Fruit fly (Drosophila melanogaster): ENCODE results near the gene Rpn3.
A peak's percentile ranks its signal among the peaks of the same experiment; 100 is the strongest.

The Rpn3 gene

DNA sequence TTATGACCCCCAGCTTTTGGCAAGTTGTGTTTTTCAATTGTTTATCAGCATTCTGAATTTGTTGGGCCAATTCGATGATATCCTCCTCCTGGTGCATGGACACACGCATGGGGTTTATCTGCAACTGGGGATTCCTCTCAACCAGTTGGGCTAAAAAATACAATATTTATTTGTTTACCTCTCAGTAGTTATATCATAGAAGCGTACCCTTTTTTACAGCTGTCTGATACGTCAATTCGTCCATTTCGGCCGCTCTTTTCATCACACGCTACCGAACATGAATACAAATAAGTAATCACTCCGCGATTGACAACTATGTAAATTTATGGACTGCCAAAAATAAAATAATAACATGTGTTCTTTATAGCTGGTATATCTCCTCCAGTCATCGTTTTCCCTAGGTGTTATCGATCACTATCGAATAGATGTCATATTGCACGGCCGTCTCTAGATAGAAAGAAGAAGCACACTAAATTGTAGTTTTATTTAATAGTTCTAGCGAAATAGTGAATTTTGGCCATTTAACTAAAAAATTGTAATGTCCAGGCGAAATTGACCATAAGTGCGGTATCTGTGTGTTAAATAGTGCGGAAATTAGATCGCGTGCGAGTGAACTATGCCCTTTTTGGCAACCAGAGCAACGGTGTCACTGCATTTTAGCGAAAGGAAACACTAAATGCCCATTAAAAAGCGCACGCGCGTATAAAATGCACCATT, 17.2 kb upstream of the Rpn3 start, which contains the start of the genes mib2 and CG31800 (continued):
- TF ChIP-seq ERR (GFP tag; optimal IDR thresholded peaks at IDR 0.05) (no peak), maf-S (GFP tag; optimal IDR thresholded peaks at IDR 0.05) (no peak), lilli (GFP tag; optimal IDR thresholded peaks at IDR 0.05) (peak; percentile 10), sob (GFP tag; IDR thresholded peaks at IDR 0.05) (peak; percentile 35; the same call in 1 of the 2 replicates), zen2 (GFP tag; IDR thresholded peaks at IDR 0.05; ENCODE audit: partially characterized antibody) (peak; percentile 81; the same call in 2 of the 3 replicates), CG17829 (tag; optimal IDR thresholded peaks at IDR 0.05) (peak; percentile 35), sr (GFP tag; IDR thresholded peaks at IDR 0.05) (no peak), CG5245 (GFP tag; optimal IDR thresholded peaks at IDR 0.05) (no peak), grau (tag; optimal IDR thresholded peaks at IDR 0.05) (peak; percentile 20), Lhr (GFP tag; optimal IDR thresholded peaks at IDR 0.05) (no peak), hb (GFP tag; IDR thresholded peaks at IDR 0.05; ENCODE audit: partially characterized antibody) (peak; percentile 77; the same call in 2 of the 3 replicates), Bgb (GFP tag; IDR thresholded peaks at IDR 0.05; ENCODE audit: partially characterized antibody) (peak; percentile 89), phol (tag; optimal IDR thresholded peaks at IDR 0.05) (peak; percentile 5), Hsf (GFP tag; optimal IDR thresholded peaks at IDR 0.05) (no peak), vvl (GFP tag; IDR thresholded peaks at IDR 0.05) (peak; percentile 8; the same call in 1 of the 2 replicates), sens (GFP tag) (peak; percentile 55), psq (GFP tag; optimal IDR thresholded peaks at IDR 0.05) (no peak), Kr (GFP tag; optimal IDR thresholded peaks at IDR 0.05) (no peak), CG8359 (GFP tag; optimal IDR thresholded peaks at IDR 0.05; ENCODE audit: borderline replicate concordance) (no peak), twi (tag; optimal IDR thresholded peaks at IDR 0.05) (peak; percentile 77), mam (GFP tag; optimal IDR thresholded peaks at IDR 0.05) (no peak), CG17802 (tag; optimal IDR thresholded peaks at IDR 0.05) (no peak), Hr3 (GFP tag; optimal IDR thresholded peaks at IDR 0.05) (no peak), Bdp1 (GFP tag; optimal IDR thresholded peaks at IDR 0.05) (no peak), CG13775 (GFP tag; optimal IDR thresholded peaks at IDR 0.05) (no peak), CG11723 (GFP tag; optimal IDR thresholded peaks at IDR 0.05) (no peak), CG4854 (GFP tag; optimal IDR thresholded peaks at IDR 0.05) (no peak), gce (GFP tag; IDR thresholded peaks at IDR 0.05) (no peak), CG10462 (GFP tag; optimal IDR thresholded peaks at IDR 0.05) (no peak), ara (GFP tag; IDR thresholded peaks at IDR 0.05) (no peak), sna (GFP tag; IDR thresholded peaks at IDR 0.05; ENCODE audit: partially characterized antibody) (peak; percentile 83), CG6854 (GFP tag; optimal IDR thresholded peaks at IDR 0.05) (no peak), klu (GFP tag; IDR thresholded peaks at IDR 0.05) (no peak), pros (GFP tag; optimal IDR thresholded peaks at IDR 0.05) (no peak), Atf-2 (GFP tag; optimal IDR thresholded peaks at IDR 0.05) (no peak), Dfd (GFP tag; optimal IDR thresholded peaks at IDR 0.05) (no peak), gfzf (GFP tag; optimal IDR thresholded peaks at IDR 0.05) (peak; percentile 22), org-1 (GFP tag; optimal IDR thresholded peaks at IDR 0.05) (no peak), en (GFP tag; optimal IDR thresholded peaks at IDR 0.05) (no peak), CG33213 (GFP tag; optimal IDR thresholded peaks at IDR 0.05) (no peak), nom (GFP tag; optimal IDR thresholded peaks at IDR 0.05) (no peak), vnd (GFP tag; IDR thresholded peaks at IDR 0.05; ENCODE audit: partially characterized antibody) (peak; percentile 77), CG10543 (GFP tag; optimal IDR thresholded peaks at IDR 0.05) (no peak), CG7928 (GFP tag; optimal IDR thresholded peaks at IDR 0.05) (no peak), dm (GFP tag; optimal IDR thresholded peaks at IDR 0.05) (peak; percentile 57), chm (GFP tag; IDR thresholded peaks at IDR 0.05) (0 out of 2 replicates have a peak, but pooled peaks have one; percentile 38), E2f2 (GFP tag; IDR thresholded peaks at IDR 0.05) (no peak; the same call in 1 of the 2 replicates), CG31388 (GFP tag; optimal IDR thresholded peaks at IDR 0.05) (no peak), CG12219 (GFP tag; optimal IDR thresholded peaks at IDR 0.05) (no peak), fru (optimal IDR thresholded peaks at IDR 0.05) (no peak)
